Worm (Caenorhabditis elegans): ENCODE measurements around the gene F55C10.4.

The F55C10.4 gene

ce11 chrV:11424565-11424964, 38.0 kb downstream of the F55C10.4 start, which contains the start of gene T26H10.2:
Gene T26H10.2, minus strand, starts transcription at chrV:11424665.
- TF ChIP-seq fos-1 (tag; optimal IDR thresholded peaks at IDR 0.05) (no peak), sptf-1 (tag; optimal IDR thresholded peaks at IDR 0.05) (no peak), lin-39 (tag; optimal IDR thresholded peaks at IDR 0.05) (no peak), sox-4 (tag; optimal IDR thresholded peaks at IDR 0.05) (no peak), mab-9 (GFP tag; IDR thresholded peaks at IDR 0.05) (no peak), pag-3 (tag; optimal IDR thresholded peaks at IDR 0.05; ENCODE audit: borderline replicate concordance, insufficient read depth) (no peak)

ce11 chrV:11428728-11429127, 42.2 kb downstream of the F55C10.4 start:
- TF ChIP-seq unc-62 (GFP tag; optimal IDR thresholded peaks at IDR 0.05), result no peak
- TF ChIP-seq nhr-71 (tag; optimal IDR thresholded peaks at IDR 0.05), result peak; percentile 42
- peak; percentile 22 for TF ChIP-seq unc-86 (tag; optimal IDR thresholded peaks at IDR 0.05)
- TF ChIP-seq sptf-1 (tag; optimal IDR thresholded peaks at IDR 0.05), result no peak
- no peak for TF ChIP-seq ceh-63 (GFP tag; optimal IDR thresholded peaks at IDR 0.05)
- TF ChIP-seq egl-13 (tag; optimal IDR thresholded peaks at IDR 0.05), result no peak
- no peak for TF ChIP-seq C04F5.9 (tag; optimal IDR thresholded peaks at IDR 0.05)
- TF ChIP-seq nhr-47 (tag; optimal IDR thresholded peaks at IDR 0.05), result peak; percentile 19
- TF ChIP-seq ces-1 (GFP tag; optimal IDR thresholded peaks at IDR 0.05), result peak; percentile 53
- no peak for TF ChIP-seq jun-1 (tag; optimal IDR thresholded peaks at IDR 0.05)
- TF ChIP-seq Y116A8C.19 (tag; optimal IDR thresholded peaks at IDR 0.05; ENCODE audit: borderline replicate concordance), result no peak
- no peak for TF ChIP-seq C34B4.2 (tag; optimal IDR thresholded peaks at IDR 0.05)
- TF ChIP-seq dsc-1 (tag; optimal IDR thresholded peaks at IDR 0.05), result peak; percentile 81
- peak; percentile 78 for TF ChIP-seq lin-14 (GFP tag; optimal IDR thresholded peaks at IDR 0.05)
- no peak for TF ChIP-seq ceh-82 (tag; optimal IDR thresholded peaks at IDR 0.05)
- no peak for TF ChIP-seq sox-4 (tag; optimal IDR thresholded peaks at IDR 0.05)
- peak; percentile 74 for TF ChIP-seq tbx-2 (tag; optimal IDR thresholded peaks at IDR 0.05)
- TF ChIP-seq mef-2 (tag; optimal IDR thresholded peaks at IDR 0.05), result no peak
- TF ChIP-seq egl-27 (tag; optimal IDR thresholded peaks at IDR 0.05), result no peak
- TF ChIP-seq nhr-237 (tag; optimal IDR thresholded peaks at IDR 0.05), result no peak
- no peak for TF ChIP-seq tlp-1 (tag; optimal IDR thresholded peaks at IDR 0.05)
- TF ChIP-seq nhr-12 (tag; optimal IDR thresholded peaks at IDR 0.05), result no peak
- TF ChIP-seq zip-4 (GFP tag; optimal IDR thresholded peaks at IDR 0.05), result no peak
- no peak for TF ChIP-seq elt-2 (tag; optimal IDR thresholded peaks at IDR 0.05)
- no peak for TF ChIP-seq ama-1 (optimal IDR thresholded peaks at IDR 0.05)
- no peak for TF ChIP-seq aly-2 (tag; optimal IDR thresholded peaks at IDR 0.05)
- TF ChIP-seq ceh-88 (GFP tag; IDR thresholded peaks at IDR 0.05), result no peak
- peak; percentile 11 for TF ChIP-seq zag-1 (tag; optimal IDR thresholded peaks at IDR 0.05)
- no peak for TF ChIP-seq elt-3 (tag; optimal IDR thresholded peaks at IDR 0.05)

- TF ChIP-seq lin-14 (GFP tag; optimal IDR thresholded peaks at IDR 0.05), result peak; percentile 11
- TF ChIP-seq fkh-10 (GFP tag; optimal IDR thresholded peaks at IDR 0.05), result peak; percentile 72
- no peak for TF ChIP-seq ces-1 (GFP tag; optimal IDR thresholded peaks at IDR 0.05)
Observed at ce11 chrV:11430823-11431222, 44.3 kb downstream of the F55C10.4 start.

ce11 chrV:11435242-11435641, 48.7 kb downstream of the F55C10.4 start:
- TF ChIP-seq unc-86 (tag; optimal IDR thresholded peaks at IDR 0.05), result no peak
- no peak for TF ChIP-seq lir-3 (tag; optimal IDR thresholded peaks at IDR 0.05; ENCODE audit: poor library complexity)
- TF ChIP-seq mab-9 (GFP tag; IDR thresholded peaks at IDR 0.05), result no peak
- TF ChIP-seq tbx-2 (tag; optimal IDR thresholded peaks at IDR 0.05), result no peak
- no peak for TF ChIP-seq efl-3 (GFP tag; optimal IDR thresholded peaks at IDR 0.05)
- no peak for TF ChIP-seq ceh-8 (GFP tag; optimal IDR thresholded peaks at IDR 0.05)
- TF ChIP-seq efl-1 (optimal IDR thresholded peaks at IDR 0.05), result no peak
- TF ChIP-seq efl-1 (GFP tag; optimal IDR thresholded peaks at IDR 0.05 in 1 of 2), result no peak
- TF ChIP-seq elt-2 (tag; optimal IDR thresholded peaks at IDR 0.05), result no peak
- TF ChIP-seq unc-98 (GFP tag; IDR thresholded peaks at IDR 0.05), result no peak
- TF ChIP-seq C34B4.2 (tag; optimal IDR thresholded peaks at IDR 0.05), result no peak
- TF ChIP-seq nhr-85 (tag), result no peak
- no peak for TF ChIP-seq nhr-20 (tag; optimal IDR thresholded peaks at IDR 0.05)
- no peak for TF ChIP-seq aha-1 (tag; optimal IDR thresholded peaks at IDR 0.05)
- TF ChIP-seq ceh-63 (GFP tag; optimal IDR thresholded peaks at IDR 0.05), result no peak
- TF ChIP-seq C16A3.4 (tag; optimal IDR thresholded peaks at IDR 0.05), result no peak
- TF ChIP-seq nhr-11 (tag; optimal IDR thresholded peaks at IDR 0.05), result no peak
